Fruit fly (Drosophila melanogaster): ENCODE measurements around the gene IKKbeta.

DNA sequence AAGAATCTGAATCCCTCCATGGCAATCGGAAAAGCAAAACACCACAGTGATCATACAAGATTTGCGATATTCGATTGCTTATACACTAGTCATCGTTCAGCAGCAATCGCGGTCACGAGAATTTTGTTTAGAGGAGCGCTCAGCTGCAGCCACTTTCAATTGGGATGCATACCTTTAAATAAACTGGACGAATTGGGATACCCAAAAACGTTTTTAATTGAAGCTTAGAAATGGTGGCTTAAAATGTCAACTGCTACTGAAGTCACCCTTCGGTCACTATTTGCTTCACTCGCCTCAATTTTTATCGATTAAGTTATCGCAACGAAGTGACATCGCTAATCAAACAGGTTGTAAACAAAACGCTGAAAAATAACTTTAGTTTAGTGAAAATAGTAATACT lies at the start of gene IKKbeta, which contains the start of gene CG5013:
- peak; percentile 50 for TF ChIP-seq lz (GFP tag; optimal IDR thresholded peaks at IDR 0.05)
- no peak for TF ChIP-seq OdsH (GFP tag; optimal IDR thresholded peaks at IDR 0.05)
- no peak for TF ChIP-seq Blimp-1 (GFP tag; optimal IDR thresholded peaks at IDR 0.05)
- no peak for TF ChIP-seq net (GFP tag; optimal IDR thresholded peaks at IDR 0.05)
